Worm (Caenorhabditis elegans) whole organism, early embryonic: ENCODE results near the gene srg-60.

Experiments used
- ama-1 ChIP-seq: fragments of 150-350 bp; optimal IDR thresholded peaks from 2 replicates; lab custom pipeline; 2014
- ceh-13 ChIP-seq: fragments of 200-800 bp; sonication (Bioruptor generic); optimal IDR thresholded peaks from 2 replicates; lab custom pipeline; 2018; ENCODE audit warnings: mild to moderate bottlenecking, missing genetic modification characterization, missing compliant biosample characterization
- flt-1 ChIP-seq: fragments of 200-800 bp; sonication (Bioruptor generic); IDR thresholded peaks from 2 replicates; pipeline ENCODE4 v1.3.6; 2022; ENCODE audit warnings: missing genetic modification characterization, missing compliant biosample characterization
- hmg-4 ChIP-seq: fragments of 200-800 bp; sonication (Bioruptor generic); optimal IDR thresholded peaks from 2 replicates; lab custom pipeline; 2018; ENCODE audit warnings: mild to moderate bottlenecking, missing genetic modification characterization, missing compliant biosample characterization
- hnd-1 ChIP-seq: sonication (generic microtip); optimal IDR thresholded peaks from 2 replicates; lab custom pipeline; 2016; ENCODE audit warnings: missing genetic modification characterization, missing compliant biosample characterization
- sea-1 ChIP-seq: fragments of 200-800 bp; sonication (Bioruptor generic); conservative IDR thresholded peaks from 2 replicates; pipeline ENCODE4 v1.3.6; 2022; ENCODE audit warnings: missing genetic modification characterization, missing compliant biosample characterization

- TF ChIP-seq hnd-1, result no peak
- no peak for TF ChIP-seq ceh-13 (GFP tag; lab: Kevin White, UChicago)
- no peak for TF ChIP-seq hmg-4 (GFP tag; lab: Kevin White, UChicago)
- TF ChIP-seq flt-1 (GFP tag; lab: Robert Waterston, UW), result no peak
- TF ChIP-seq sea-1 (GFP tag; lab: Robert Waterston, UW), result no peak
- no peak for TF ChIP-seq ama-1 (lab: Kevin White, UChicago)
These were observed 39.0 kb upstream of the srg-60 start for ce11 chrV:2761470-2761869.
